Worm (Caenorhabditis elegans) whole organism, L1 larva: ENCODE results near the gene C26H9A.3.
A peak's percentile ranks its signal among the peaks of the same experiment; 100 is the strongest.

ENCODE experiments used
- F16B12.6 ChIP-seq: fragments of 150-350 bp; optimal IDR thresholded peaks from 2 replicates; lab custom pipeline; 2014; ENCODE audit warnings: missing biosample characterization, missing genetic modification characterization
- aly-2 ChIP-seq: fragments of 150-350 bp; optimal IDR thresholded peaks from 2 replicates; lab custom pipeline; 2014; ENCODE audit warnings: missing biosample characterization, missing genetic modification characterization
- blmp-1 ChIP-seq: fragments of 150-350 bp; optimal IDR thresholded peaks from 2 replicates; lab custom pipeline; 2014; ENCODE audit warnings: missing biosample characterization, missing genetic modification characterization
- ceh-63 ChIP-seq: fragments of 200-800 bp; sonication (Bioruptor generic); optimal IDR thresholded peaks from 2 replicates; lab custom pipeline; 2018; ENCODE audit warnings: mild to moderate bottlenecking, missing genetic modification characterization, missing compliant biosample characterization
- ceh-82 ChIP-seq, 3 experiments: fragments of 150-350 bp in 1 of 3; sonication (generic microtip) in 2 of 3; optimal IDR thresholded peaks; 2 replicates each; lab custom pipeline; 2014 to 2017; ENCODE audit warnings: missing biosample characterization in 3 of 3, missing genetic modification characterization in 3 of 3
- ceh-88 ChIP-seq: fragments of 200-800 bp; sonication (Bioruptor generic); IDR thresholded peaks from 2 replicates; pipeline ENCODE4 v1.3.6; 2022; ENCODE audit warnings: missing genetic modification characterization, missing compliant biosample characterization
- dpl-1 ChIP-seq, 3 experiments: fragments of 150-350 bp in 2 of 3; sonication (generic microtip) in 1 of 3; optimal IDR thresholded peaks; 2 replicates each; lab custom pipeline; 2014 to 2017; ENCODE audit warnings: missing biosample characterization in 3 of 3, missing genetic modification characterization in 3 of 3, missing genetic modification reagents in 3 of 3
- dsc-1 ChIP-seq: sonication (generic microtip); optimal IDR thresholded peaks from 2 replicates; lab custom pipeline; 2016; ENCODE audit warnings: mild to moderate bottlenecking, missing genetic modification characterization, missing compliant biosample characterization
- efl-1 ChIP-seq, 4 experiments: fragments of 150-350 bp; optimal IDR thresholded peaks in 3 of 4; peaks in 1 of 4; 1 replicate in 1 of 4; 2 replicates in 3 of 4; lab custom pipeline; 2014; ENCODE audit warnings: missing biosample characterization in 2 of 4, missing genetic modification characterization in 2 of 4, missing genetic modification reagents in 2 of 4
- elt-3 ChIP-seq, 6 experiments: fragments of 150-350 bp in 1 of 6; sonication (generic microtip); optimal IDR thresholded peaks; 2 replicates each; lab custom pipeline; 2017 to 2018; ENCODE audit warnings: missing biosample characterization in 6 of 6, missing genetic modification characterization in 6 of 6, inconsistent platforms in 1 of 6
- fkh-10 ChIP-seq: sonication (generic microtip); optimal IDR thresholded peaks from 2 replicates; lab custom pipeline; 2017; ENCODE audit warnings: missing biosample characterization, missing genetic modification reagents, missing genetic modification characterization
- fkh-4 ChIP-seq: sonication (generic microtip); optimal IDR thresholded peaks from 2 replicates; lab custom pipeline; 2016; ENCODE audit warnings: missing compliant biosample characterization, missing genetic modification characterization, borderline replicate concordance
- fkh-8 ChIP-seq: sonication (generic microtip); optimal IDR thresholded peaks from 2 replicates; lab custom pipeline; 2016; ENCODE audit warnings: mild to moderate bottlenecking, missing genetic modification characterization, missing compliant biosample characterization
- fos-1 ChIP-seq: fragments of 150-350 bp; optimal IDR thresholded peaks from 2 replicates; lab custom pipeline; 2014; ENCODE audit warnings: missing biosample characterization, missing genetic modification characterization
- grh-1 ChIP-seq: fragments of 200-800 bp; sonication (Bioruptor generic); IDR thresholded peaks from 2 replicates; pipeline ENCODE4 v1.3.6; 2022; ENCODE audit warnings: missing genetic modification reagents, missing genetic modification characterization, missing compliant biosample characterization
- isw-1 ChIP-seq: fragments of 200-800 bp; sonication (Bioruptor generic); IDR thresholded peaks from 2 replicates; pipeline ENCODE4 v1.3.6; 2022; ENCODE audit warnings: missing genetic modification characterization, missing compliant biosample characterization
- lin-14 ChIP-seq: fragments of 200-800 bp; sonication (Bioruptor generic); optimal IDR thresholded peaks from 2 replicates; lab custom pipeline; 2018; ENCODE audit warnings: mild to moderate bottlenecking, missing genetic modification characterization, moderate library complexity, missing compliant biosample characterization
- lin-15B ChIP-seq: fragments of 150-350 bp; sonication (generic microtip); optimal IDR thresholded peaks from 3 replicates; lab custom pipeline; 2014; ENCODE audit warnings: missing biosample characterization, missing genetic modification characterization
- lin-35 ChIP-seq, 2 experiments: fragments of 150-350 bp; optimal IDR thresholded peaks; 2 replicates each; lab custom pipeline; 2014; ENCODE audit warnings: missing biosample characterization in 2 of 2, missing genetic modification characterization in 2 of 2, missing genetic modification reagents in 2 of 2
- lir-3 ChIP-seq: sonication (generic microtip); optimal IDR thresholded peaks from 2 replicates; lab custom pipeline; 2016; ENCODE audit warnings: mild to moderate bottlenecking, missing genetic modification characterization, moderate library complexity, missing compliant biosample characterization; ENCODE audit not compliant: poor library complexity
- lsy-2 ChIP-seq, 2 experiments: fragments of 150-350 bp; optimal IDR thresholded peaks; 2 replicates each; lab custom pipeline; 2014; ENCODE audit warnings: missing biosample characterization in 2 of 2, missing genetic modification characterization in 2 of 2
- mab-9 ChIP-seq: fragments of 200-800 bp; sonication (Bioruptor generic); IDR thresholded peaks from 2 replicates; pipeline ENCODE4 v1.3.6; 2022; ENCODE audit warnings: missing genetic modification reagents, missing genetic modification characterization, missing compliant biosample characterization
- mep-1 ChIP-seq: fragments of 150-350 bp; optimal IDR thresholded peaks from 2 replicates; lab custom pipeline; 2014; ENCODE audit warnings: missing biosample characterization, missing genetic modification characterization
- nhr-20 ChIP-seq: sonication (generic microtip); optimal IDR thresholded peaks from 2 replicates; lab custom pipeline; 2016; ENCODE audit warnings: mild to moderate bottlenecking, missing genetic modification characterization, missing compliant biosample characterization
- nhr-28 ChIP-seq: fragments of 150-350 bp; optimal IDR thresholded peaks from 2 replicates; lab custom pipeline; 2014; ENCODE audit warnings: missing biosample characterization, missing genetic modification characterization
- nhr-47 ChIP-seq: sonication (generic microtip); optimal IDR thresholded peaks from 2 replicates; lab custom pipeline; 2016; ENCODE audit warnings: mild to moderate bottlenecking, missing genetic modification characterization, moderate library complexity, missing compliant biosample characterization
- nhr-71 ChIP-seq: sonication (generic microtip); optimal IDR thresholded peaks from 2 replicates; lab custom pipeline; 2016; ENCODE audit warnings: mild to moderate bottlenecking, missing genetic modification characterization, moderate library complexity, missing compliant biosample characterization
- nhr-85 ChIP-seq: sonication (generic microtip); peaks from one replicate; lab custom pipeline; 2016; ENCODE audit warnings: missing genetic modification characterization, inconsistent platforms, missing compliant biosample characterization
- pag-3 ChIP-seq: sonication (generic microtip); optimal IDR thresholded peaks from 2 replicates; lab custom pipeline; 2017; ENCODE audit warnings: missing genetic modification characterization, mild to moderate bottlenecking, missing compliant biosample characterization, antibody characterized with exemption, borderline replicate concordance; ENCODE audit not compliant: insufficient read depth
- pax-3 ChIP-seq: fragments of 200-800 bp; sonication (Bioruptor generic); optimal IDR thresholded peaks from 2 replicates; lab custom pipeline; 2018; ENCODE audit warnings: mild to moderate bottlenecking, missing genetic modification characterization, moderate library complexity, missing compliant biosample characterization
- snpc-4 ChIP-seq: fragments of 150-350 bp; optimal IDR thresholded peaks from 2 replicates; lab custom pipeline; 2014; ENCODE audit warnings: missing biosample characterization, missing genetic modification characterization
- snu-23 ChIP-seq: sonication (generic microtip); optimal IDR thresholded peaks from 2 replicates; lab custom pipeline; 2016; ENCODE audit warnings: missing genetic modification characterization, missing compliant biosample characterization
- swsn-7 ChIP-seq: sonication (generic microtip); optimal IDR thresholded peaks from 2 replicates; lab custom pipeline; 2016; ENCODE audit warnings: missing genetic modification characterization, missing compliant biosample characterization
- tbx-2 ChIP-seq: sonication (generic microtip); optimal IDR thresholded peaks from 2 replicates; lab custom pipeline; 2016; ENCODE audit warnings: missing genetic modification characterization, missing compliant biosample characterization
- unc-86 ChIP-seq: sonication (generic microtip); optimal IDR thresholded peaks from 2 replicates; lab custom pipeline; 2016; ENCODE audit warnings: missing genetic modification characterization, missing compliant biosample characterization
- unc-98 ChIP-seq: fragments of 200-800 bp; sonication (Bioruptor generic); IDR thresholded peaks from 2 replicates; pipeline ENCODE4 v1.3.6; 2022; ENCODE audit warnings: missing genetic modification characterization, missing compliant biosample characterization
- xbp-1 ChIP-seq: sonication (generic microtip); optimal IDR thresholded peaks from 2 replicates; lab custom pipeline; 2016; ENCODE audit warnings: missing genetic modification characterization, missing compliant biosample characterization
- ztf-11 ChIP-seq, 2 experiments: sonication (generic microtip); optimal IDR thresholded peaks; 2 replicates each; lab custom pipeline; 2016 to 2017; ENCODE audit warnings: missing genetic modification characterization in 2 of 2, missing biosample characterization in 1 of 2, missing compliant biosample characterization in 1 of 2

The C26H9A.3 gene

DNA sequence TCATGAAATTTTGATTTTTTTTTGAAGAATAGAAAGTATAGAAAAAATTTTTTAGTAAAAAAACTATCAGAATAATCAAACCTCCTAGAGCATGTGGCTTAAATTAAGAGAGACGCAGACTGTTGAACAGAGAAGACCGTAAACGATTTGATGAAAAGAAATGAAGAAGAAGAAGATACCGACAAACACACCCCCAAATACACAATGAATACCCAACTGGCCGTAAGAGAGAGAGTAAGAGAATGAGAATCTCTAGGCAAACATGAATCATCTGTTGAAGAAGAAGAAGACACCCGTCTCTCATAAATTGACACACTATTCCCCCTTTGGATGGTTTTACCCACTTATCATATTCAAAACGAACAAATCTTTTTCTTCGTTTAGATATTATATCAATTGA, 5.4 kb downstream of the C26H9A.3 start:
- TF ChIP-seq blmp-1 (tag; lab: Kevin White, UChicago), result peak; percentile 77
- peak; percentile 10 for TF ChIP-seq fos-1 (tag; lab: Kevin White, UChicago)
- peak; percentile 58 for TF ChIP-seq mep-1 (tag; lab: Kevin White, UChicago)
- TF ChIP-seq unc-86 (tag; lab: Kevin White, UChicago), result no peak
- no peak for TF ChIP-seq efl-1 (optimal IDR thresholded peaks at IDR 0.05; lab: Kevin White, UChicago)
- TF ChIP-seq efl-1 (GFP tag; optimal IDR thresholded peaks at IDR 0.05 in 1 of 2; lab: Kevin White, UChicago), result peak in 1 of 2 experiments; percentile 85
- peak in 3 of 6 experiments; percentile 5 to 41 (median 18) for TF ChIP-seq elt-3 (tag; optimal IDR thresholded peaks at IDR 0.05; lab: Kevin White, UChicago)
- TF ChIP-seq lin-35 (GFP tag; optimal IDR thresholded peaks at IDR 0.05; lab: Kevin White, UChicago), result peak in 1 of 2 experiments; percentile 40
- peak; percentile 69 for TF ChIP-seq lin-14
- peak in 1 of 2 experiments; percentile 32 for TF ChIP-seq lsy-2 (tag; optimal IDR thresholded peaks at IDR 0.05; lab: Kevin White, UChicago)
- peak; percentile 52 for TF ChIP-seq snu-23
- TF ChIP-seq fkh-10 (GFP tag; lab: Kevin White, UChicago), result no peak
- peak; percentile 59 for TF ChIP-seq dsc-1 (tag; lab: Kevin White, UChicago)
- TF ChIP-seq grh-1 (GFP tag; lab: Robert Waterston, UW), result no peak
- TF ChIP-seq nhr-85 (tag; lab: Kevin White, UChicago), result peak; percentile 58

DNA sequence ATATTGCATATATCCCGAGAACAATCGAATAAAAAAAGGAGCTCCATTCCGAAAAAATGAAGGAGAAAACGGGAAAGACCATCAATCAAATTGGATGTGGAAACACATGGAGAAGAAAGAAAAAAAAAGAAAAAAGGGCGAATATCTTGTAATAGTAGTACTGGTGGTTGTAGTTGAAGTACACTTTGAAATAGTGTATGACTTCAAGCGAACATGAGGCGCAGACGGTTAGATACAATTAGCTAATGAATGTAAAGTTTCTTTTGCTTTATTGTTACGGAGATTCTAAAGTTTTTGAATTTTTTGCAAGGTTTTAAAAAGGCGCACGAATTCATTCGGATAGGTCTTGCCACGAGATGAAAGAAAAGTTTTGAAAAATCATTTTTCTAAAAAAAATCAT, 6.8 kb downstream of the C26H9A.3 start:
- TF ChIP-seq dsc-1 (tag; lab: Kevin White, UChicago), result peak; percentile 21
- TF ChIP-seq fkh-4 (tag; lab: Kevin White, UChicago), result no peak
- peak; percentile 23 for TF ChIP-seq mep-1 (tag; lab: Kevin White, UChicago)
- TF ChIP-seq nhr-85 (tag; lab: Kevin White, UChicago), result peak; percentile 37

DNA sequence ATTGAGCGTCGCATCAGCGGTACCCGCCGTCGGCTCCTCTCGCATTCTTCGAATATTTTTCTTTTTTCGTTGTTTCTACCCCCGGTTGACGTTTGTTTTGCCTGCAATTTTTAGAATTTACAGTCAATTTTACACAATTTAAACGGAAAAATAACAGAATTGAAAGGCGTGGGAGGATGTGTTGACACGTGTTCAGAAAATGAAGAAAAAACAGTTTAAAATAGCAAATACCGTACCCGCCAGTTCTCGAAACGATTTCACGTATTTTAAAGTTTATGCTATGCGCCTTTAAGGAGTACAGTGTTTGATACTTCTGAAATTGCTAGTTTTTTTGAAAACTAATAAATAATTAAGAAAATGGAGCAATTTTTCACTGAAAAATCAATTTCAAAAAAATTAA, 8.3 kb downstream of the C26H9A.3 start, which contains the start of gene ark-1:
ark-1 (minus strand) TSS at position 101 of the 400 bp plus-strand sequence.
- no peak for TF ChIP-seq F16B12.6
- TF ChIP-seq mab-9 (GFP tag; lab: Robert Waterston, UW), result no peak
- no peak for TF ChIP-seq ceh-88 (GFP tag; lab: Robert Waterston, UW)
- TF ChIP-seq pag-3 (tag; lab: Kevin White, UChicago), result no peak
- TF ChIP-seq pax-3 (tag; lab: Kevin White, UChicago), result no peak
- no peak for TF ChIP-seq nhr-28 (tag; lab: Kevin White, UChicago)
- no peak for TF ChIP-seq fos-1 (tag; lab: Kevin White, UChicago)
- TF ChIP-seq snpc-4 (tag; lab: Kevin White, UChicago), result no peak
- no peak for TF ChIP-seq ceh-63
- TF ChIP-seq lin-35 (GFP tag; optimal IDR thresholded peaks at IDR 0.05; lab: Kevin White, UChicago), result no peak
- TF ChIP-seq aly-2 (tag; lab: Kevin White, UChicago), result no peak

DNA sequence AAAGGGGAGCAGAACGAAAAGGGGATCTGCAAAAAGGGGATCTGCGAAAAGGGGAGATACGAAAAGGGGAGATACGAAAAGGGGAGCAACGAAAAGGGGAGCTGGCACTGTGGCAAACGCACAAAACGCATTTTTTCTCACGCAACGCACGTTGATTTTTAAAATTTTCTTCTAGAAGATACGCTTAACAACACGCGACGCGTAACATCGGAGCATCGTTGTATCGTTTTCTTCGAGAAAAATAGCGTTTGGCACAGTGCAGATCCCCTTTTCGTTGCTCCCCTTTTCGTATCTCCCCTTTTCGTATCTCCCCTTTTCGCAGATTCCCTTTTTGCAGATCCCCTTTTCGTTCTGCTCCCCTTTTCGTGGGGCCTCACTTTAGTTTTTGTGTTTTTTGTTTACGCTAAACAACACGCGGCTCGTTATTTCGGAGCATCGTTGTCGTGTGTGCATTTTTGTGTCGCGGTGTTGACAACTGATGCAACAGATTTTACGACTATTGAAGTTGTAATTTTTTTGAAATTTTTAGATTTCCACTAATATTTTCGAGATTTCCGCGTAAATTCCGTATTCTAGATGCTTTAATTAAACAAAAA, 17.6 kb downstream of the C26H9A.3 start:
- TF ChIP-seq lin-15B (tag; lab: Kevin White, UChicago) (peak; percentile 51), xbp-1 (tag; lab: Kevin White, UChicago) (peak; percentile 17), dsc-1 (tag; lab: Kevin White, UChicago) (peak; percentile 15), nhr-20 (peak; percentile 25), dpl-1 (GFP tag; optimal IDR thresholded peaks at IDR 0.05; lab: Kevin White, UChicago) (peak in 1 of 3 experiments; percentile 42), ceh-82 (tag; optimal IDR thresholded peaks at IDR 0.05; lab: Kevin White, UChicago) (peak in 1 of 3 experiments; percentile 52), lin-35 (GFP tag; optimal IDR thresholded peaks at IDR 0.05; lab: Kevin White, UChicago) (peak in 1 of 2 experiments; percentile 39), isw-1 (GFP tag; lab: Robert Waterston, UW) (peak; percentile 69), unc-98 (peak; percentile 23; the same call in 1 of the 2 replicates), nhr-71 (tag; lab: Kevin White, UChicago) (peak; percentile 61), efl-1 (optimal IDR thresholded peaks at IDR 0.05; lab: Kevin White, UChicago) (peak; percentile 55 to 83), efl-1 (GFP tag; optimal IDR thresholded peaks at IDR 0.05 in 1 of 2; lab: Kevin White, UChicago) (peak; percentile 37 to 65), swsn-7 (tag; lab: Kevin White, UChicago) (peak; percentile 27), F16B12.6 (peak; percentile 62), mab-9 (GFP tag; lab: Robert Waterston, UW) (0 out of 2 replicates have a peak, but pooled peaks have one; percentile 56), nhr-47 (peak; percentile 61), lsy-2 (tag; optimal IDR thresholded peaks at IDR 0.05; lab: Kevin White, UChicago) (peak; percentile 30 to 37), ztf-11 (tag; optimal IDR thresholded peaks at IDR 0.05; lab: Kevin White, UChicago) (peak in 1 of 2 experiments; percentile 23), unc-86 (tag; lab: Kevin White, UChicago) (peak; percentile 46), lir-3 (tag; lab: Kevin White, UChicago) (peak; percentile 36), fkh-8 (tag; lab: Kevin White, UChicago) (peak; percentile 43), tbx-2 (tag; lab: Kevin White, UChicago) (peak; percentile 36), snu-23 (peak; percentile 31)
